Worm (Caenorhabditis elegans): ENCODE results near the gene syd-1.

DNA sequence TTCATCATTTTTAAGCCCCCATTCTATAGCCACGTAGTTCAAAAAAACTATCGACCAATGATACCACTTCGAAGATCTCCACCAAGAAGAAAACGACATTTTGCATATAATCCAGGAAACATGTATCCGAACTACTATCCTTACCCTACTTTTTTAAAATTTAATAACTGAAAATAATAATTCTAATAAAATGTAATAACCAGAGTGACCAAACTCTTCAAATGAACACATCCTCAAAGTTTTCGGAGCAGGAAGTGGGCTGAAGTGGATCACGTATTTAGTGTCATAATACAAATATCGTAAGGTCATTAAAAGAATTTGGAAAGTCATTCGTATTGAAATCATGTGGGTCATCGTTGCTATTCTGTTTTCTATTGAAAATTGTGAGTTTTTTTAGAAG lies 17.3 kb downstream of the syd-1 start, which contains the start of gene F35D2.6:
- TF ChIP-seq pha-4 (tag; optimal IDR thresholded peaks at IDR 0.05) = no peak
- TF ChIP-seq nhr-76 (tag; optimal IDR thresholded peaks at IDR 0.05) = no peak
- TF ChIP-seq blmp-1 (tag; optimal IDR thresholded peaks at IDR 0.05) = no peak
- no peak for TF ChIP-seq mab-5 (tag; optimal IDR thresholded peaks at IDR 0.05)
- TF ChIP-seq unc-62 (GFP tag; optimal IDR thresholded peaks at IDR 0.05) = no peak
- no peak for TF ChIP-seq nhr-237 (tag; optimal IDR thresholded peaks at IDR 0.05)
- TF ChIP-seq unc-39 (tag; optimal IDR thresholded peaks at IDR 0.05) = no peak
- TF ChIP-seq nhr-12 (tag; optimal IDR thresholded peaks at IDR 0.05) = no peak
- no peak for TF ChIP-seq ztf-11 (tag; optimal IDR thresholded peaks at IDR 0.05)
- TF ChIP-seq snpc-4 (tag; optimal IDR thresholded peaks at IDR 0.05) = no peak
- no peak for TF ChIP-seq elt-3 (tag; optimal IDR thresholded peaks at IDR 0.05)
- TF ChIP-seq zip-8 (tag; optimal IDR thresholded peaks at IDR 0.05) = no peak
- no peak for TF ChIP-seq lin-13 (tag; optimal IDR thresholded peaks at IDR 0.05)
- no peak for TF ChIP-seq lin-32 (GFP tag; optimal IDR thresholded peaks at IDR 0.05)

Data from whole organism, mixed stage, embryonic.